Worm (Caenorhabditis elegans): ENCODE results near the gene uev-2.

ce11 chrIII:5629225-5629624 lies 46.3 kb downstream of the uev-2 start:
- no peak for TF ChIP-seq fkh-3 (tag; optimal IDR thresholded peaks at IDR 0.05)
- no peak for TF ChIP-seq him-1 (tag; optimal IDR thresholded peaks at IDR 0.05)
- no peak for TF ChIP-seq let-607 (tag; optimal IDR thresholded peaks at IDR 0.05)
- no peak for TF ChIP-seq F57C9.4 (tag; optimal IDR thresholded peaks at IDR 0.05)
- no peak for TF ChIP-seq aptf-2 (GFP tag; conservative IDR thresholded peaks at IDR 0.05)
- TF ChIP-seq efl-1 (GFP tag; optimal IDR thresholded peaks at IDR 0.05) = no peak
- no peak for TF ChIP-seq ama-1 (optimal IDR thresholded peaks at IDR 0.05)
- no peak for TF ChIP-seq ama-1 (GFP tag; optimal IDR thresholded peaks at IDR 0.05)
- no peak for TF ChIP-seq pha-4 (tag; optimal IDR thresholded peaks at IDR 0.05)
- TF ChIP-seq egrh-3 (GFP tag; IDR thresholded peaks at IDR 0.05) = no peak
- TF ChIP-seq madf-6 (GFP tag; IDR thresholded peaks at IDR 0.05) = no peak
